Worm (Caenorhabditis elegans) whole organism, young adult: ENCODE data around the gene brd-1.

Experiments
- attf-3 ChIP-seq: fragments of 200-800 bp; sonication (Bioruptor generic); conservative IDR thresholded peaks from 2 replicates; pipeline ENCODE4 v1.3.6; 2022; ENCODE audit warnings: missing genetic modification reagents, missing genetic modification characterization, missing compliant biosample characterization
- ccch-3 ChIP-seq: fragments of 200-800 bp; sonication (Bioruptor generic); optimal IDR thresholded peaks from 2 replicates; lab custom pipeline; 2018; ENCODE audit warnings: mild to moderate bottlenecking, missing genetic modification characterization, missing compliant biosample characterization
- die-1 ChIP-seq: sonication (generic microtip); optimal IDR thresholded peaks from 2 replicates; lab custom pipeline; 2016; ENCODE audit warnings: missing genotype, mild to moderate bottlenecking, missing genetic modification characterization, missing compliant biosample characterization
- somi-1 ChIP-seq: fragments of 200-800 bp; sonication (Bioruptor generic); optimal IDR thresholded peaks from 2 replicates; lab custom pipeline; 2018; ENCODE audit warnings: mild to moderate bottlenecking, missing genetic modification characterization, missing compliant biosample characterization
- ztf-22 ChIP-seq: fragments of 200-800 bp; sonication (Bioruptor generic); optimal IDR thresholded peaks from 2 replicates; lab custom pipeline; 2018; ENCODE audit warnings: mild to moderate bottlenecking, missing genetic modification characterization, moderate library complexity, missing compliant biosample characterization

ce11 chrIII:6869268-6869667 is 20.0 kb downstream of the brd-1 start, which contains the start of the genes cra-1 and kbp-1:
- TF ChIP-seq somi-1 (GFP tag; lab: Kevin White, UChicago) (no peak), attf-3 (GFP tag; lab: Robert Waterston, UW) (no peak; the same call in 1 of the 2 replicates), ztf-22 (no peak), die-1 (no peak), ccch-3 (GFP tag; lab: Kevin White, UChicago) (no peak)
